Fruit fly (Drosophila melanogaster) whole organism, adult: ENCODE measurements around the gene bchs.

Source experiments
- CG11617 ChIP-seq: fragments of 200-800 bp; sonication (Bioruptor generic); optimal IDR thresholded peaks from 2 replicates; lab custom pipeline; 2017; ENCODE audit warnings: mild to moderate bottlenecking, missing biosample characterization, missing genetic modification reagents, missing genetic modification characterization
- CG12768 ChIP-seq: fragments of 200-800 bp; sonication (Bioruptor generic); optimal IDR thresholded peaks from 2 replicates; lab custom pipeline; 2017; ENCODE audit warnings: missing biosample characterization, missing genetic modification characterization, mild to moderate bottlenecking, moderate library complexity, missing genetic modification reagents
- CG1620 ChIP-seq: fragments of 200-800 bp; sonication (Bioruptor generic); optimal IDR thresholded peaks from 2 replicates; lab custom pipeline; 2016; ENCODE audit warnings: missing biosample characterization, missing genetic modification characterization
- CG5204 ChIP-seq: fragments of 200-800 bp; sonication (Bioruptor generic); optimal IDR thresholded peaks from 2 replicates; lab custom pipeline; 2016; ENCODE audit warnings: missing biosample characterization, missing genetic modification characterization
- CG7045 ChIP-seq: fragments of 200-800 bp; sonication (Bioruptor generic); optimal IDR thresholded peaks from 2 replicates; lab custom pipeline; 2017; ENCODE audit warnings: missing biosample characterization, mild to moderate bottlenecking, missing genetic modification characterization
- CG7101 ChIP-seq: fragments of 200-800 bp; sonication (Bioruptor generic); optimal IDR thresholded peaks from 2 replicates; lab custom pipeline; 2018; ENCODE audit warnings: missing biosample characterization, mild to moderate bottlenecking, missing genetic modification characterization, moderate library complexity
- Crg-1 ChIP-seq: fragments of 200-800 bp; sonication (Bioruptor generic); optimal IDR thresholded peaks from 2 replicates; lab custom pipeline; 2016; ENCODE audit warnings: missing biosample characterization, missing genetic modification characterization
- Hr96 ChIP-seq: fragments of 200-800 bp; sonication (Bioruptor generic); optimal IDR thresholded peaks from 2 replicates; lab custom pipeline; 2016; ENCODE audit warnings: missing biosample characterization, missing genetic modification characterization
- bab1 ChIP-seq: fragments of 200-800 bp; sonication (Bioruptor generic); optimal IDR thresholded peaks from 3 replicates; lab custom pipeline; 2019; ENCODE audit warnings: missing biosample characterization, mild to moderate bottlenecking, missing genetic modification characterization, moderate library complexity
- cic ChIP-seq: fragments of 200-800 bp; sonication (Bioruptor generic); optimal IDR thresholded peaks from 2 replicates; lab custom pipeline; 2017; ENCODE audit warnings: missing biosample characterization, mild to moderate bottlenecking, missing genetic modification characterization, moderate library complexity
- cnc ChIP-seq, 2 experiments: fragments of >200 bp; optimal IDR thresholded peaks; 2 replicates each; lab custom pipeline; 2017
- kay ChIP-seq: fragments of 200-800 bp; sonication (Bioruptor generic); peaks from one replicate; lab custom pipeline; 2016; ENCODE audit warnings: missing biosample characterization, missing genetic modification characterization, borderline replicate concordance

DNA sequence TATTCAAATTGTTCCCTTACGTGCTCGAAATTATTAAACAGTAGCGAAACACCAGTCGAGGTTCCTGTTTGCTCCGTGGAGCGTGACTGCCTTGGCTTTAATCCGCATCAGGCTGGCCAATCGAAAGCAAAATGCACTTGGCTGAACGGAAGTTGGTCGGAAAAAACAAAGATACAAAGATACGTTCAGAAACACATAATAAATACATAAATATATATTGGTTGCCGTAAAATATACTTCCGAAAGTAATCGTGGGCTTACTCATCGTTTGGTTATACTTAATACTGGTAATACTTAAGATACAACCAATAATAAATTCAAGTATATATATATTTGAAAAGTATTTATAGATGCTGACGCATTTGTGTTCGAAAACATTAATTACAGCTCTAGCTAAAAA is 57.9 kb downstream of the bchs start, which contains the start of gene psd:
- TF ChIP-seq CG12768 (GFP tag; lab: Kevin White, UChicago) (no peak), Crg-1 (GFP tag; lab: Kevin White, UChicago) (no peak), Hr96 (no peak), CG7101 (tag; lab: Kevin White, UChicago) (no peak), CG11617 (GFP tag; lab: Kevin White, UChicago) (no peak), kay (GFP tag; lab: Kevin White, UChicago) (no peak), CG7045 (GFP tag; lab: Kevin White, UChicago) (no peak), cic (GFP tag; lab: Kevin White, UChicago) (no peak), bab1 (GFP tag; lab: Kevin White, UChicago) (no peak), cnc (optimal IDR thresholded peaks at IDR 0.05; lab: Kevin White, UChicago) (no peak), CG1620 (GFP tag; lab: Kevin White, UChicago) (no peak), CG5204 (GFP tag; lab: Kevin White, UChicago) (no peak)
